Fruit fly (Drosophila melanogaster) whole organism, larva: ENCODE results near the gene Pop2.
A peak's percentile ranks its signal among the peaks of the same experiment; 100 is the strongest.

Source experiments
- noc ChIP-seq: fragments of 200-800 bp; sonication (Bioruptor generic); optimal IDR thresholded peaks from 3 replicates; lab custom pipeline; 2019; ENCODE audit warnings: missing biosample characterization, mild to moderate bottlenecking, missing genetic modification characterization, moderate library complexity

Gene Pop2

dm6 chr3L:12002321-12003248 is at the start of gene Pop2, which contains the start of gene CG6928:
Pop2 (minus strand) TSS chr3L:12002915.
CG6928 (plus strand) TSS chr3L:12003155.
- TF ChIP-seq noc, result no peak

dm6 chr3L:12050629-12051028 is 47.9 kb upstream of the Pop2 start:
- peak; percentile 41 for TF ChIP-seq noc

dm6 chr3L:12049597-12050311 is 47.0 kb upstream of the Pop2 start:
- TF ChIP-seq noc, result no peak

dm6 chr3L:12045443-12045842 is 42.7 kb upstream of the Pop2 start:
- no peak for TF ChIP-seq noc

dm6 chr3L:12044279-12044678 is 41.6 kb upstream of the Pop2 start, which contains the start of gene CG43638:
CG43638 (plus strand) TSS chr3L:12044579.
- no peak for TF ChIP-seq noc

- no peak for TF ChIP-seq noc
Measured at dm6 chr3L:12042087-12042486, 39.4 kb upstream of the Pop2 start, which contains the start of gene CG6793. CG6793 (plus strand) TSS chr3L:12042387.

- peak; percentile 46 for TF ChIP-seq noc
Measured at dm6 chr3L:12040313-12040924, 37.7 kb upstream of the Pop2 start.

- TF ChIP-seq noc, result no peak
Measured at dm6 chr3L:12039084-12039483, 36.4 kb upstream of the Pop2 start.

- no peak for TF ChIP-seq noc
Measured at dm6 chr3L:12037449-12038163, 34.9 kb upstream of the Pop2 start.

dm6 chr3L:12036658-12037057 is 33.9 kb upstream of the Pop2 start:
- no peak for TF ChIP-seq noc

dm6 chr3L:12032257-12032656 is 29.5 kb upstream of the Pop2 start, which contains the start of gene CG43993:
CG43993 (plus strand) TSS chr3L:12032557.
- TF ChIP-seq noc, result no peak

- TF ChIP-seq noc, result no peak
Measured at dm6 chr3L:12030521-12030920, 27.8 kb upstream of the Pop2 start.

dm6 chr3L:12028534-12029029 is 25.9 kb upstream of the Pop2 start:
- TF ChIP-seq noc, result no peak

dm6 chr3L:12027929-12028328 is 25.2 kb upstream of the Pop2 start:
- TF ChIP-seq noc, result no peak

dm6 chr3L:12024947-12025346 is 22.2 kb upstream of the Pop2 start:
- no peak for TF ChIP-seq noc

dm6 chr3L:12023137-12023792 is 20.6 kb upstream of the Pop2 start:
- TF ChIP-seq noc, result no peak
